Fruit fly (Drosophila melanogaster): ENCODE data around the gene CG32563.
A peak's percentile ranks its signal among the peaks of the same experiment; 100 is the strongest.

Gene CG32563

dm6 chrX:17225972-17226680 lies 17.9 kb downstream of the CG32563 start:
- TF ChIP-seq CG8478 (optimal IDR thresholded peaks at IDR 0.05) (no peak), CTCF (optimal IDR thresholded peaks at IDR 0.05) (no peak)

DNA sequence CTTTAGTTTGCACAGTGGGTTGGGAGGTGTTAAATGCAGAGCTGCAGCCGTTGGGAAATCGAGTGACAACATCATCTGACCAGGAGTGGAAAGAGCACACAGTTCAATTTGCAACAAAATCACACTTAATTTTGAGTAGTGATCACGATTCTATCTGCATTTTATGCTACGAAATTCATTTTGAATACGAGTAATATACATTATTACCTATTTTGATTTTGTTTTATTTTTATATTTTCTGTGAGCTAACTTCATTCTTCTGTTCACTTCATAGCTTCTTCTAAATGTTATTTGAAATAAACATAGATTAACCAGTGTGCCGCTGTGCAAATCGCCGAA lies 18.4 kb downstream of the CG32563 start, which contains the start of gene CG10598:
Gene CG10598, minus strand, starts transcription at position 187 of the 339 bp plus-strand sequence.
- TF ChIP-seq CG8478 (optimal IDR thresholded peaks at IDR 0.05) (no peak), CTCF (optimal IDR thresholded peaks at IDR 0.05) (no peak)

DNA sequence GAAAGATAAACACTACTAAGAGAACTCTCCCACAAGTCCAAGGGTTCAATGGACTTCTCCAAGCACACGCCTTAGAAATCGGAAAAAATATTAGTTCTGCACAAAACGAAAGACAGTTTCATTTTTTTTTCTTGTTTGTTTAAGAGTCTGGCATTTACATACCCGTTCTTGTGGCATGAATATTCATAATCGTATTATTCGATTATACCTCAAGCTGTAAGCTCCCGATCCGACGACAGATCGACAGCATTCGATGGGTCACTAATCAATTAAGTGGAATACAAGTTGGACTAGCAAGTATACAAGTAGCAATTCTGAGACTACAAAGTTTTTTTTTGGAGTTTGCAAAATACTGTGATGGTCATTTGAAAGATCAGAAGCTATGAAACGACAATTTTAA lies 19.2 kb downstream of the CG32563 start:
- TF ChIP-seq CTCF (optimal IDR thresholded peaks at IDR 0.05): no peak
- TF ChIP-seq CG8478 (optimal IDR thresholded peaks at IDR 0.05): no peak

DNA sequence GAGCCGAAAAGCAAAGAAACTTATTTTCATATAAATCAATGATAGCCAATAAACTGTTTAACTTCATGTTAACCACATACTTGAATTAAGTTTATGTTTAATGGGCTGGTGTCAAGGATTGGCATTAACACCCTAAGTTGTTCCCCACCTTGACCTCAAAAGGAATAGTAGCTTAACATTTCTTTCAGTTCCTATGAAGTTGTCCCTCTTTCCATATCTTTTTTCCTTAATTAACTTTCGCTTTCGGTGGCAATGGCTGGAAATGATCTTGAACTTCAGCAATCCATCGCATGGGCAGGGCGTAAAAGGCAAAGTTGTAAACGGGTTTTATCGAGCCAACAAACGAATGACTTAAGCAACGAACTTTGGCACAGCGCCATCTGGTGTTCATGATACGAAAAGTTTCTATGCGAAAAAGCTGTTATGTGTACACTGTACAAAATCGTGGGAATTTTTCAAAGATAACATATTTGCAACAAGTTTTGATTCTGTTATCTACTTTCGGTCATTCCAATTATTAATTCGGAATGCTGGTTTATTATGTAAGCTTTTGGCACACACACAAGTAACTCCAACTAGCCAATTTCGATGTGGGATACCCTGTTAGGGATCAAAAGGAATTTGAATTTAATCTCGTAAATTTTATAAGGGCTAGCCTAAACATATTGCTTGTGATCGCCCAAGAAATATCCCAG lies 21.4 kb downstream of the CG32563 start:
- TF ChIP-seq CTCF (optimal IDR thresholded peaks at IDR 0.05) (peak; percentile 51 to 62), CG8478 (optimal IDR thresholded peaks at IDR 0.05) (no peak)

dm6 chrX:17230944-17231343 lies 22.7 kb downstream of the CG32563 start, which contains the start of gene CG10597:
TSS of gene CG10597 (minus strand) at chrX:17231044.
- no peak for TF ChIP-seq CG8478 (optimal IDR thresholded peaks at IDR 0.05)
- TF ChIP-seq CTCF (optimal IDR thresholded peaks at IDR 0.05): no peak

dm6 chrX:17232642-17233041 lies 24.4 kb downstream of the CG32563 start, which contains the start of gene f:
TSS of gene f (plus strand) at chrX:17232942.
- TF ChIP-seq CTCF (optimal IDR thresholded peaks at IDR 0.05): no peak
- no peak for TF ChIP-seq CG8478 (optimal IDR thresholded peaks at IDR 0.05)

- TF ChIP-seq CTCF (optimal IDR thresholded peaks at IDR 0.05) (no peak), CG8478 (optimal IDR thresholded peaks at IDR 0.05) (no peak)
Measured at dm6 chrX:17236468-17236867, 28.2 kb downstream of the CG32563 start.

DNA sequence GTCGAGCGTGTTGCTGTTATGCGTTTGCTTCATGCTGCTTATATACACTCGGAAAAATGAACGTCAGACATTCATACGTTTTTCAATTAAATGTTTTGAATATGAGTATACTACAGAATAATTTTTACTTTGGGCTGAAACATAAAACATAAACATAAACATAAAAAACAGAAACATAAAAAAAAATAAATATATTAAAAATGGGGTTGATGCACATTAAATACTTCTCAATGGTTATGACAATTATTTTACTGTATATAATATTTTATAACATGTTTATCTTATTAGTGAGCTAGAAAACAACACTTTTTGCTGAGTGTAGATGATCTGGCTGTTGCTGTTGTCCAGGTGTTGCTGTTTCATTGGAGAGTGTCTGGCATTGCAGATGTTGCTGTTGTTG lies 29.2 kb downstream of the CG32563 start:
- TF ChIP-seq CTCF (optimal IDR thresholded peaks at IDR 0.05): no peak
- TF ChIP-seq CG8478 (optimal IDR thresholded peaks at IDR 0.05): no peak

DNA sequence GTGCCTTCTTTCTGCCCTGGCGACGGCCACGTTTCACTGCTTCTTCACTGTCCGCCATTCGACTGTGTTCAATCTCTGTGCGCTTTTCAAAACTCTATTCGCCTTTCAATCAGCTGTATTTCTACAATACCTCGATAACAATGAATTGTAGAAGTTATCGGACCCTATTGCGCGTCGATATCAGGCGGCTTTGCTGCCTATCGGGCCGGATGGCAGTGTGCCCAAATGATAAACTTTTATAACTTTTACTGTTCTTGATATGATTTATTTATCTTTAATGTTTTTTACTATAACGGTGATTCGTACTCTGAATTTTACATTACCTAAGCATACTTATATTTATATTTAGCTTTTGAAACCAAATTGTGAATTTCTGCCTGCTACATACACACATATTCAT lies 36.6 kb downstream of the CG32563 start, which contains the start of gene CG8915:
Gene CG8915, minus strand, starts transcription at position 148 of the 400 bp plus-strand sequence.
- TF ChIP-seq CG8478 (optimal IDR thresholded peaks at IDR 0.05) (no peak), CTCF (optimal IDR thresholded peaks at IDR 0.05) (no peak)

- no peak for TF ChIP-seq CTCF (optimal IDR thresholded peaks at IDR 0.05)
- no peak for TF ChIP-seq CG8478 (optimal IDR thresholded peaks at IDR 0.05)
Measured at dm6 chrX:17246916-17247315, 38.7 kb downstream of the CG32563 start, which contains the start of gene CG42854. TSS of gene CG42854 (minus strand) at chrX:17247016.

dm6 chrX:17249326-17249725 lies 41.1 kb downstream of the CG32563 start, which contains the start of gene CG8675:
TSS of gene CG8675 (minus strand) at chrX:17249502.
- TF ChIP-seq CG8478 (optimal IDR thresholded peaks at IDR 0.05): no peak
- peak in 1 of 2 experiments; percentile 48 for TF ChIP-seq CTCF (optimal IDR thresholded peaks at IDR 0.05)

- TF ChIP-seq CTCF (optimal IDR thresholded peaks at IDR 0.05) (no peak), CG8478 (optimal IDR thresholded peaks at IDR 0.05) (no peak)
Measured at dm6 chrX:17254094-17254493, 45.9 kb downstream of the CG32563 start.

dm6 chrX:17255677-17256076 lies 47.4 kb downstream of the CG32563 start:
- TF ChIP-seq CTCF (optimal IDR thresholded peaks at IDR 0.05): no peak
- no peak for TF ChIP-seq CG8478 (optimal IDR thresholded peaks at IDR 0.05)

Measured in S2 (cell line).